Fruit fly (Drosophila melanogaster): ENCODE data around the gene rtp.

Gene rtp

DNA sequence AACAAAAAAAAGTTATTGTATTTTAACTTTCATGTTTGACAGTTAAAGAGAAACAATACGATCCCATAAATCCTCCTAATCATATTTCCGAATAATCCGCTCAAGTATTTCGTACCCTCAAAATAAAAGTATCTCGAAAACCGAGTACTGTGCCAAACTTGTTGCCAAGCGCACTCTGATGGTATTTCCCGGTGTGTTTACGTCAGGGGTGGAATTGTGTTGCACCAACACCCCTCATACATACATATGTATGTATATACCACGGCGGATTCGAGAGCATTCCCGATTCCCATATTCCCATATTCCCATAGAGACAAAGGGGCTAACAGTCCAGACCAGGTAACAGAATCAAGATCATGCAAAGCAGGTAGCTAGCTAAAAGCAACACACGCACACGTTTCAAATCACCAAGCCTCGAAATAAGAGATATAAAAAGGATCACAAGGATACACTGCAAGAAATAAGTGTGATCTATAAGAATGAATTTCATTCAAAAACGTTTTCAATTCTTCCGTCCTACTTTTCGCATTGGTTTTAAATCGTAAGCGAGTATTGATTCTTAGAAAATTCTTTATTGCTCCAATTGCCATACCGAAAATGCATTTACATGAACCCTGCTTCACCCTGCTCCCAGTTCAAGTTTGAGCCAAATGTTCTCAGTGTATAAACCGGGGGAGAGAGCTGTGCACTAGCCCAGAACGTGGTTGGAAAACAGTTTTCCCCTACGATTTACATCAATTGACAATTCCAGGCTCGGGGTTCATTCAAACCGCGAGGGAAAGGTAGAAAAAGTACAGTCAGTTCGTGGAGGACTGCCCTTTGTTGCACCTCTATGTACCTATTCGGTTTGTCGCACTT is 25.0 kb downstream of the rtp start (continued):
- TF ChIP-seq CG12219 (GFP tag; optimal IDR thresholded peaks at IDR 0.05) (peak; percentile 68), lov (optimal IDR thresholded peaks at IDR 0.05) (peak; percentile 18), lov (GFP tag; IDR thresholded peaks at IDR 0.05) (peak; percentile 82; the same call in 2 of the 3 replicates), usp (GFP tag; optimal IDR thresholded peaks at IDR 0.05) (no peak), unc-4 (GFP tag; IDR thresholded peaks at IDR 0.05; ENCODE audit: partially characterized antibody) (no peak), jumu (GFP tag; optimal IDR thresholded peaks at IDR 0.05) (peak; percentile 84), gro (GFP tag; optimal IDR thresholded peaks at IDR 0.05) (no peak), CG18476 (GFP tag; optimal IDR thresholded peaks at IDR 0.05) (peak; percentile 61), CG11696 (GFP tag; IDR thresholded peaks at IDR 0.05) (no peak), gsb-n (tag; optimal IDR thresholded peaks at IDR 0.05) (peak; percentile 88), CG6765 (GFP tag; optimal IDR thresholded peaks at IDR 0.05) (no peak), Dek (tag; optimal IDR thresholded peaks at IDR 0.05) (no peak), CG10565 (GFP tag; optimal IDR thresholded peaks at IDR 0.05) (peak; percentile 60), CG15073 (GFP tag; optimal IDR thresholded peaks at IDR 0.05) (peak; percentile 6), Bdp1 (GFP tag; optimal IDR thresholded peaks at IDR 0.05) (peak; percentile 75), CG12391 (tag; optimal IDR thresholded peaks at IDR 0.05) (peak; percentile 87), CG13287 (GFP tag; IDR thresholded peaks at IDR 0.05; ENCODE audit: partially characterized antibody) (no peak), CG13296 (GFP tag; optimal IDR thresholded peaks at IDR 0.05) (no peak), az2 (GFP tag; optimal IDR thresholded peaks at IDR 0.05) (peak; percentile 81), Gug (GFP tag; IDR thresholded peaks at IDR 0.05) (peak; percentile 64; the same call in 2 of the 4 replicates), gce (GFP tag; IDR thresholded peaks at IDR 0.05) (no peak), Fer2 (tag; optimal IDR thresholded peaks at IDR 0.05) (no peak), CG9437 (GFP tag; optimal IDR thresholded peaks at IDR 0.05) (peak; percentile 3), tx (GFP tag; optimal IDR thresholded peaks at IDR 0.05) (peak; percentile 60), chn (GFP tag; optimal IDR thresholded peaks at IDR 0.05) (peak; percentile 91), Vsx1 (GFP tag; optimal IDR thresholded peaks at IDR 0.05) (peak; percentile 34), lmd (GFP tag; IDR thresholded peaks at IDR 0.05) (peak; percentile 40; the same call in 1 of the 2 replicates), CG11093 (GFP tag; IDR thresholded peaks at IDR 0.05) (peak; percentile 41; the same call in 1 of the 3 replicates), Drgx (GFP tag; IDR thresholded peaks at IDR 0.05) (peak; percentile 38; the same call in 1 of the 2 replicates), CG12942 (GFP tag; optimal IDR thresholded peaks at IDR 0.05) (peak; percentile 60), ttk (GFP tag; IDR thresholded peaks at IDR 0.05) (no peak; the same call in 1 of the 2 replicates), CG30020 (tag; optimal IDR thresholded peaks at IDR 0.05) (peak; percentile 60), dpn (GFP tag; optimal IDR thresholded peaks at IDR 0.05) (peak; percentile 59 to 64), CG6854 (GFP tag; optimal IDR thresholded peaks at IDR 0.05) (no peak), Hmx (GFP tag; optimal IDR thresholded peaks at IDR 0.05) (no peak), fd64A (GFP tag; optimal IDR thresholded peaks at IDR 0.05) (no peak), CG10543 (GFP tag; optimal IDR thresholded peaks at IDR 0.05) (peak; percentile 6), Spps (tag; optimal IDR thresholded peaks at IDR 0.05) (peak; percentile 84), CG7271 (tag; optimal IDR thresholded peaks at IDR 0.05) (peak; percentile 90), mirr (GFP tag; optimal IDR thresholded peaks at IDR 0.05) (no peak), pita (GFP tag; optimal IDR thresholded peaks at IDR 0.05) (no peak), croc (GFP tag; conservative IDR thresholded peaks at IDR 0.05) (peak; percentile 71), Sox102F (GFP tag; optimal IDR thresholded peaks at IDR 0.05) (peak; percentile 38), Xbp1 (GFP tag; optimal IDR thresholded peaks at IDR 0.05) (peak; percentile 74), tup (GFP tag; optimal IDR thresholded peaks at IDR 0.05) (no peak), CG17328 (GFP tag; IDR thresholded peaks at IDR 0.05) (peak; percentile 82), CG2889 (GFP tag; IDR thresholded peaks at IDR 0.05) (no peak), B-H1 (GFP tag; IDR thresholded peaks at IDR 0.05) (no peak), nerfin-2 (GFP tag; IDR thresholded peaks at IDR 0.05; ENCODE audit: partially characterized antibody) (no peak)
